Worm (Caenorhabditis elegans) whole organism, young adult: ENCODE results near the gene Y47D7A.18.

Source experiments
- B0019.2 ChIP-seq: fragments of 200-800 bp; sonication (Bioruptor generic); conservative IDR thresholded peaks from 2 replicates; pipeline ENCODE4 v1.3.6; 2022; ENCODE audit warnings: missing genetic modification reagents, missing genetic modification characterization, missing compliant biosample characterization
- C17E4.6 ChIP-seq: fragments of 200-800 bp; sonication (Bioruptor generic); IDR thresholded peaks from 2 replicates; pipeline ENCODE4 v1.3.6; 2022; ENCODE audit warnings: missing genetic modification reagents, missing genetic modification characterization, missing compliant biosample characterization
- D2030.7 ChIP-seq: fragments of 200-800 bp; sonication (Bioruptor generic); IDR thresholded peaks from 2 replicates; pipeline ENCODE4 v1.3.6; 2022; ENCODE audit warnings: missing genetic modification reagents, missing genetic modification characterization, missing compliant biosample characterization
- F10E7.11 ChIP-seq: sonication (generic microtip); optimal IDR thresholded peaks from 2 replicates; lab custom pipeline; 2017; ENCODE audit warnings: mild to moderate bottlenecking, missing genetic modification characterization, moderate library complexity, missing compliant biosample characterization
- F33H1.4 ChIP-seq: fragments of 200-800 bp; sonication (Bioruptor generic); IDR thresholded peaks from 2 replicates; pipeline ENCODE4 v1.3.6; 2022; ENCODE audit warnings: missing genetic modification reagents, missing genetic modification characterization, missing compliant biosample characterization
- F57C9.4 ChIP-seq: sonication (generic microtip); optimal IDR thresholded peaks from 2 replicates; lab custom pipeline; 2017; ENCODE audit warnings: mild to moderate bottlenecking, missing genetic modification characterization, missing compliant biosample characterization
- T26A5.8 ChIP-seq: sonication (generic microtip); optimal IDR thresholded peaks from 2 replicates; lab custom pipeline; 2016; ENCODE audit warnings: missing genetic modification characterization, missing compliant biosample characterization
- Y67H2A.10 ChIP-seq: fragments of 200-800 bp; sonication (Bioruptor generic); conservative IDR thresholded peaks from 2 replicates; pipeline ENCODE4 v1.3.6; 2022; ENCODE audit warnings: missing genetic modification reagents, missing genetic modification characterization, missing compliant biosample characterization
- athp-1 ChIP-seq: sonication (generic microtip); optimal IDR thresholded peaks from 2 replicates; lab custom pipeline; 2017; ENCODE audit warnings: mild to moderate bottlenecking, missing genetic modification characterization, missing compliant biosample characterization
- bed-1 ChIP-seq: fragments of 200-800 bp; sonication (Bioruptor generic); IDR thresholded peaks from 2 replicates; pipeline ENCODE4 v1.3.6; 2022; ENCODE audit warnings: missing genetic modification reagents, missing genetic modification characterization, missing compliant biosample characterization
- ceh-100 ChIP-seq: fragments of 200-800 bp; sonication (Bioruptor generic); IDR thresholded peaks from 2 replicates; pipeline ENCODE4 v1.3.6; 2022; ENCODE audit warnings: missing genetic modification reagents, missing genetic modification characterization, missing compliant biosample characterization
- ceh-79 ChIP-seq: sonication (generic microtip); optimal IDR thresholded peaks from 2 replicates; lab custom pipeline; 2017; ENCODE audit warnings: mild to moderate bottlenecking, missing genetic modification characterization, missing compliant biosample characterization
- chd-7 ChIP-seq: sonication (generic microtip); optimal IDR thresholded peaks from 2 replicates; lab custom pipeline; 2016; ENCODE audit warnings: mild to moderate bottlenecking, missing genetic modification characterization, moderate library complexity, missing compliant biosample characterization
- ekl-4 ChIP-seq: fragments of 200-800 bp; sonication (Bioruptor generic); IDR thresholded peaks from 2 replicates; pipeline ENCODE4 v1.3.6; 2022; ENCODE audit warnings: missing genetic modification reagents, missing genetic modification characterization, missing compliant biosample characterization
- gei-17 ChIP-seq: fragments of 200-800 bp; sonication (Bioruptor generic); optimal IDR thresholded peaks from 2 replicates; lab custom pipeline; 2018; ENCODE audit warnings: mild to moderate bottlenecking, missing genetic modification characterization, missing compliant biosample characterization
- hmg-20 ChIP-seq: fragments of 200-800 bp; sonication (Bioruptor generic); IDR thresholded peaks from 2 replicates; pipeline ENCODE4 v1.3.6; 2022; ENCODE audit warnings: missing genetic modification reagents, missing genetic modification characterization, missing compliant biosample characterization
- hsf-1 ChIP-seq: fragments of 200-800 bp; sonication (Bioruptor generic); IDR thresholded peaks from 2 replicates; pipeline ENCODE4 v1.3.6; 2022; ENCODE audit warnings: missing genetic modification reagents, missing genetic modification characterization, missing compliant biosample characterization
- lin-26 ChIP-seq: fragments of 200-800 bp; sonication (Bioruptor generic); IDR thresholded peaks from 2 replicates; pipeline ENCODE4 v1.3.6; 2022; ENCODE audit warnings: missing genetic modification reagents, missing genetic modification characterization, missing compliant biosample characterization
- lin-40 ChIP-seq: sonication (generic microtip); optimal IDR thresholded peaks from 2 replicates; lab custom pipeline; 2016; ENCODE audit warnings: missing genetic modification characterization, mild to moderate bottlenecking, missing compliant biosample characterization, missing genotype, missing genetic modification reagents
- lin-54 ChIP-seq: fragments of 200-800 bp; sonication (Bioruptor generic); optimal IDR thresholded peaks from 2 replicates; lab custom pipeline; 2018; ENCODE audit warnings: mild to moderate bottlenecking, missing genetic modification characterization, missing compliant biosample characterization
- lsl-1 ChIP-seq: fragments of 200-800 bp; sonication (Bioruptor generic); optimal IDR thresholded peaks from 2 replicates; lab custom pipeline; 2018; ENCODE audit warnings: mild to moderate bottlenecking, missing genetic modification characterization, moderate library complexity, missing compliant biosample characterization
- madf-10 ChIP-seq: sonication (generic microtip); optimal IDR thresholded peaks from 2 replicates; lab custom pipeline; 2016; ENCODE audit warnings: mild to moderate bottlenecking, missing genetic modification characterization, missing compliant biosample characterization
- madf-6 ChIP-seq: fragments of 200-800 bp; sonication (Bioruptor generic); IDR thresholded peaks from 2 replicates; pipeline ENCODE4 v1.3.6; 2022; ENCODE audit warnings: missing genetic modification reagents, missing genetic modification characterization, missing compliant biosample characterization
- madf-8 ChIP-seq: fragments of 200-800 bp; sonication (Bioruptor generic); conservative IDR thresholded peaks from 2 replicates; pipeline ENCODE4 v1.3.6; 2022; ENCODE audit warnings: missing genetic modification reagents, missing genetic modification characterization, missing compliant biosample characterization
- nhr-80 ChIP-seq: sonication (generic microtip); optimal IDR thresholded peaks from 2 replicates; lab custom pipeline; 2016; ENCODE audit warnings: missing genetic modification characterization, missing compliant biosample characterization
- pbrm-1 ChIP-seq: fragments of 200-800 bp; sonication (Bioruptor generic); IDR thresholded peaks from 2 replicates; pipeline ENCODE4 v1.3.6; 2022; ENCODE audit warnings: missing genetic modification reagents, missing genetic modification characterization, missing compliant biosample characterization
- rpc-1 ChIP-seq, 2 experiments: fragments of 150-350 bp in 1 of 2; sonication (generic microtip) in 1 of 2; optimal IDR thresholded peaks; 2 replicates each; lab custom pipeline; 2014 to 2018; ENCODE audit warnings: missing biosample characterization in 1 of 2, missing genetic modification characterization in 1 of 2, missing genetic modification reagents in 1 of 2, missing genotype in 1 of 2
- sdz-38 ChIP-seq: sonication (generic microtip); optimal IDR thresholded peaks from 2 replicates; lab custom pipeline; 2016; ENCODE audit warnings: missing genotype, missing genetic modification characterization, missing compliant biosample characterization
- sea-2 ChIP-seq: fragments of 200-800 bp; sonication (Bioruptor generic); IDR thresholded peaks from 2 replicates; pipeline ENCODE4 v1.3.6; 2022; ENCODE audit warnings: missing genetic modification characterization, missing compliant biosample characterization
- snpc-1.1 ChIP-seq: sonication (generic microtip); optimal IDR thresholded peaks from 2 replicates; lab custom pipeline; 2017; ENCODE audit warnings: missing genetic modification characterization, mild to moderate bottlenecking, missing compliant biosample characterization, antibody characterized with exemption, moderate library complexity, missing genotype, missing genetic modification reagents; ENCODE audit not compliant: insufficient read depth
- snpc-4 ChIP-seq, 5 experiments: fragments of 150-350 bp in 1 of 5; sonication (generic microtip) in 4 of 5; optimal IDR thresholded peaks; 2 replicates each; lab custom pipeline; 2014 to 2018; ENCODE audit warnings: missing genetic modification characterization in 5 of 5, missing biosample characterization in 3 of 5, antibody characterized with exemption in 2 of 5, mild to moderate bottlenecking in 2 of 5, missing compliant biosample characterization in 2 of 5, missing genotype in 2 of 5, moderate library complexity in 2 of 5, missing genetic modification reagents in 1 of 5
- unc-130 ChIP-seq: sonication (generic microtip); optimal IDR thresholded peaks from 2 replicates; lab custom pipeline; 2016; ENCODE audit warnings: missing genetic modification reagents, missing genetic modification characterization, missing compliant biosample characterization
- zfh-2 ChIP-seq: fragments of 200-800 bp; sonication (Bioruptor generic); conservative IDR thresholded peaks from 2 replicates; pipeline ENCODE4 v1.3.6; 2022; ENCODE audit warnings: missing genetic modification reagents, missing genetic modification characterization, missing compliant biosample characterization
- ztf-18 ChIP-seq: sonication (generic microtip); optimal IDR thresholded peaks from 2 replicates; lab custom pipeline; 2016; ENCODE audit warnings: missing genotype, mild to moderate bottlenecking, missing genetic modification characterization, missing compliant biosample characterization
- ztf-26 ChIP-seq: sonication (generic microtip); optimal IDR thresholded peaks from 2 replicates; lab custom pipeline; 2017; ENCODE audit warnings: missing genetic modification characterization, missing compliant biosample characterization
- ztf-6 ChIP-seq: fragments of 200-800 bp; sonication (Bioruptor generic); IDR thresholded peaks from 2 replicates; pipeline ENCODE4 v1.3.6; 2022; ENCODE audit warnings: missing genetic modification reagents, missing genetic modification characterization, missing compliant biosample characterization

Gene Y47D7A.18

DNA sequence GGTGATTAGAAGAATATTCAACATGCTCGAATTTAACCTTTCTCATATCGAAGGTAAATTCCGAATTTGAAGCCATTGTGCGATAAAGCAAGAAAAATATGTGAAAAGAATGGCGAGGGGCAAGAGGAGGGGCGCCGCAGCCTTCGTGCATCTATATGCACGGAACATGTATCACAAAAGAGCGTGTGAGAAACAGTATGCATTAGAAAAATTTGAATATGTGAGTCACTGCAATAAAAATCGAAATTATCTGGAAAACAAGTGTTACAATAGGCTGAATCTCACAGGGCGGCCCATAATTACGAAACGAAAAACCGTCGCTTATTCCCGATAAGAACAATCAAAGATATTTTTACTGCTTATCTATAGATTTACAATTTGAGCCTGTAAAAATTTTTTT, 14.7 kb downstream of the Y47D7A.18 start, which contains the start of gene F13A2.5:
F13A2.5 (minus strand) TSS at position 101 of the 400 bp plus-strand sequence.
- TF ChIP-seq ekl-4 (GFP tag; lab: Robert Waterston, UW) (no peak), ztf-6 (GFP tag; lab: Robert Waterston, UW) (no peak), sea-2 (GFP tag; lab: Robert Waterston, UW) (no peak), Y67H2A.10 (GFP tag; lab: Robert Waterston, UW) (no peak), F33H1.4 (GFP tag; lab: Robert Waterston, UW) (no peak), rpc-1 (optimal IDR thresholded peaks at IDR 0.05; lab: Kevin White, UChicago) (no peak), rpc-1 (tag; optimal IDR thresholded peaks at IDR 0.05; lab: Kevin White, UChicago) (no peak), F57C9.4 (tag; lab: Kevin White, UChicago) (no peak)

DNA sequence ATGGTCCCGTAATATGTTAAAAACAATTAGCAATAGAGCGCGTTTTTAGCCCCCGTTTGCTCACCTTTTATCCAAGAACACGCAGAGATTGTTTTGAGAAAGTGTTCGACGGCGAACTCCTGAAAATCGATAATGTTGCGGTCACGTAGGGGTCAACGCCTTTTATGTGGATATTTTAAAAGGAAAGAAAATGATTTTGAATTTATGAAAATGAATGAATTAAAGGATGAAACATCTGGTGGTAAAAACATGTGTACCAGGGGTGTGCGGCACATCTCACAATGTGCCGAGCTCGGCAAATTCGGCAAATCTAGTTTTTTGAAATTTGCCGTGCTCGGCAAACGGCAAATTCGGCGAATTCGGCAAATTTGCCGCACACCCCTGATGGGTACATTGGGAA, 16.5 kb downstream of the Y47D7A.18 start, which contains the start of gene F13A2.4:
F13A2.4 (minus strand) TSS at position 101 of the 400 bp plus-strand sequence.
- no peak for TF ChIP-seq T26A5.8 (tag; lab: Kevin White, UChicago)
- no peak for TF ChIP-seq sdz-38 (tag; lab: Kevin White, UChicago)
- TF ChIP-seq B0019.2 (GFP tag; lab: Robert Waterston, UW), result no peak
- TF ChIP-seq lin-26 (GFP tag; lab: Robert Waterston, UW), result no peak
- TF ChIP-seq snpc-4 (GFP tag; optimal IDR thresholded peaks at IDR 0.05; lab: Kevin White, UChicago), result no peak
- TF ChIP-seq snpc-4 (tag; optimal IDR thresholded peaks at IDR 0.05; lab: Kevin White, UChicago), result no peak

DNA sequence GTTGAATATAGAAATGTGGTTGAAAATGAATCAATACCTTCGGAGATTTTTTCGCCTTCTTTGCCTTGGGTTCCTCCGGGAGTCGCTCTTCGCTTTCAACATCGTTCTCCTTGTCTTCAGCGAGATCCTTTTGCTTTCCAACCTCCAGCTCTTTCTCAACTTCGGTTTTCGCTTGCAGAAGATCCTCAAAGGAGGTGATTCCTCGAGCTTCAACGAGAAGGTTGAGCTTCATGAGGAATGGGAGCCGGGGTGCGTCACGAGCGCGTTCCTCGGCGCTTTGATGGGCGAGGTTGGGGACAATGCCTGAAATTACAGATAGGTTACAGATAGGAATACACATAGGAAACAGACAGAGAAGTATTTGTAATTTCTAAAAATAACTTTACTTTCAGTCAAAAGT, 17.7 kb downstream of the Y47D7A.18 start:
- TF ChIP-seq lin-54 (GFP tag; lab: Kevin White, UChicago), result no peak
- TF ChIP-seq hsf-1, result no peak
- TF ChIP-seq zfh-2, result peak; percentile 65
- no peak for TF ChIP-seq ceh-79 (tag; lab: Kevin White, UChicago)

ce11 chrV:4398127-4398526, 18.5 kb downstream of the Y47D7A.18 start:
- TF ChIP-seq C17E4.6 (GFP tag; lab: Robert Waterston, UW), result no peak
- TF ChIP-seq ceh-100 (GFP tag; lab: Robert Waterston, UW), result no peak
- TF ChIP-seq unc-130, result no peak
- TF ChIP-seq ztf-26 (tag; lab: Kevin White, UChicago), result no peak
- no peak for TF ChIP-seq D2030.7 (GFP tag; lab: Robert Waterston, UW)
- no peak for TF ChIP-seq F10E7.11 (tag; lab: Kevin White, UChicago)
- TF ChIP-seq madf-6 (GFP tag; lab: Robert Waterston, UW), result no peak
- TF ChIP-seq snpc-1.1 (tag; lab: Kevin White, UChicago), result no peak
- TF ChIP-seq hmg-20 (GFP tag; lab: Robert Waterston, UW), result no peak
- TF ChIP-seq lin-40, result no peak
- TF ChIP-seq chd-7 (tag; lab: Kevin White, UChicago), result no peak
- no peak for TF ChIP-seq nhr-80
- TF ChIP-seq ztf-18 (tag; lab: Kevin White, UChicago), result no peak
- TF ChIP-seq bed-1 (GFP tag; lab: Robert Waterston, UW), result no peak
- no peak for TF ChIP-seq ztf-6 (GFP tag; lab: Robert Waterston, UW)
- no peak for TF ChIP-seq madf-10 (tag; lab: Kevin White, UChicago)
- TF ChIP-seq sdz-38 (tag; lab: Kevin White, UChicago), result no peak
- TF ChIP-seq pbrm-1 (GFP tag; lab: Robert Waterston, UW), result no peak

ce11 chrV:4396257-4396656, 20.4 kb downstream of the Y47D7A.18 start, which contains the start of gene F13A2.3:
Gene F13A2.3, minus strand, starts transcription at chrV:4396357.
- no peak for TF ChIP-seq lsl-1 (GFP tag; lab: Kevin White, UChicago)
- no peak for TF ChIP-seq gei-17 (GFP tag; lab: Kevin White, UChicago)
- no peak for TF ChIP-seq madf-8 (GFP tag; lab: Robert Waterston, UW)
- no peak for TF ChIP-seq athp-1 (tag; lab: Kevin White, UChicago)
- TF ChIP-seq lin-54 (GFP tag; lab: Kevin White, UChicago), result no peak
- TF ChIP-seq, all 124 proteins: peak for 0
